Fruit fly (Drosophila melanogaster) whole organism, embryonic: ENCODE results near the gene CG14995.

Experiments
- CG1024 ChIP-seq: fragments of 200-800 bp; sonication (Bioruptor generic); IDR thresholded peaks from 2 replicates; pipeline ENCODE4 v1.3.6; 2022; ENCODE audit warnings: missing biosample characterization, missing genetic modification characterization
- CG10267 ChIP-seq: fragments of 200-800 bp; sonication (Bioruptor generic); optimal IDR thresholded peaks from 2 replicates; lab custom pipeline; 2018; ENCODE audit warnings: missing biosample characterization, mild to moderate bottlenecking, missing genetic modification characterization, moderate library complexity
- CG10321 ChIP-seq: fragments of 200-800 bp; sonication (Bioruptor generic); IDR thresholded peaks from 2 replicates; pipeline ENCODE4 v1.3.6; 2022; ENCODE audit warnings: missing biosample characterization, missing genetic modification characterization
- CG10462 ChIP-seq: fragments of 200-800 bp; sonication (Bioruptor generic); optimal IDR thresholded peaks from 2 replicates; lab custom pipeline; 2016; ENCODE audit warnings: missing biosample characterization, missing genetic modification characterization
- CG10959 ChIP-seq: fragments of 200-800 bp; sonication (Bioruptor generic); IDR thresholded peaks from 2 replicates; pipeline ENCODE4 v1.3.6; 2022; ENCODE audit warnings: missing biosample characterization, missing genetic modification characterization
- CG11504 ChIP-seq: fragments of 200-800 bp; sonication (Bioruptor generic); optimal IDR thresholded peaks from 3 replicates; lab custom pipeline; 2019; ENCODE audit warnings: missing biosample characterization, mild to moderate bottlenecking, missing genetic modification characterization, moderate library complexity
- CG11560 ChIP-seq: fragments of 200-800 bp; sonication (Bioruptor generic); IDR thresholded peaks from 3 replicates; pipeline ENCODE4 v1.3.6; 2022; ENCODE audit warnings: missing biosample characterization, missing genetic modification characterization
- CG12219 ChIP-seq: fragments of 200-800 bp; sonication (Bioruptor generic); optimal IDR thresholded peaks from 3 replicates; lab custom pipeline; 2018; ENCODE audit warnings: missing biosample characterization, mild to moderate bottlenecking, missing genetic modification characterization
- CG13296 ChIP-seq: fragments of 200-800 bp; sonication (Bioruptor generic); optimal IDR thresholded peaks from 3 replicates; lab custom pipeline; 2018; ENCODE audit warnings: missing biosample characterization, mild to moderate bottlenecking, missing genetic modification characterization
- CG1529 ChIP-seq: fragments of 200-800 bp; sonication (Bioruptor generic); optimal IDR thresholded peaks from 3 replicates; lab custom pipeline; 2018; ENCODE audit warnings: missing biosample characterization, missing genetic modification characterization
- CG16813 ChIP-seq: fragments of 200-800 bp; sonication (Bioruptor generic); IDR thresholded peaks from 3 replicates; pipeline ENCODE4 v1.3.6; 2022; ENCODE audit warnings: missing biosample characterization, missing genetic modification characterization; ENCODE audit not compliant: partially characterized antibody
- CG17361 ChIP-seq: fragments of 200-800 bp; sonication (Bioruptor generic); IDR thresholded peaks from 3 replicates; pipeline ENCODE4 v1.3.6; 2022; ENCODE audit warnings: missing biosample characterization, missing genetic modification characterization
- CG18599 ChIP-seq: fragments of 200-800 bp; sonication (Bioruptor generic); optimal IDR thresholded peaks from 3 replicates; lab custom pipeline; 2017; ENCODE audit warnings: missing biosample characterization, missing genetic modification characterization, mild to moderate bottlenecking, moderate library complexity, missing genetic modification reagents
- CG2120 ChIP-seq: fragments of 200-800 bp; sonication (Bioruptor generic); optimal IDR thresholded peaks from 3 replicates; lab custom pipeline; 2016; ENCODE audit warnings: missing biosample characterization, missing genetic modification characterization
- CG2129 ChIP-seq: fragments of 200-800 bp; sonication (Bioruptor generic); IDR thresholded peaks from 2 replicates; pipeline ENCODE4 v1.3.6; 2022; ENCODE audit warnings: missing biosample characterization, missing genetic modification characterization; ENCODE audit not compliant: partially characterized antibody
- CG3407 ChIP-seq: fragments of 200-800 bp; sonication (Bioruptor generic); optimal IDR thresholded peaks from 2 replicates; lab custom pipeline; 2018; ENCODE audit warnings: missing biosample characterization, mild to moderate bottlenecking, missing genetic modification characterization
- CG34422 ChIP-seq: fragments of 200-800 bp; sonication (Bioruptor generic); IDR thresholded peaks from 3 replicates; pipeline ENCODE4 v1.3.6; 2022; ENCODE audit warnings: missing biosample characterization, missing genetic modification characterization
- CG42726 ChIP-seq: fragments of 200-800 bp; sonication (Bioruptor generic); IDR thresholded peaks from 2 replicates; pipeline ENCODE4 v1.3.6; 2022; ENCODE audit warnings: missing biosample characterization, missing genetic modification characterization; ENCODE audit not compliant: partially characterized antibody
- CG4707 ChIP-seq: fragments of 200-800 bp; sonication (Bioruptor generic); optimal IDR thresholded peaks from 2 replicates; lab custom pipeline; 2018; ENCODE audit warnings: missing biosample characterization, mild to moderate bottlenecking, missing genetic modification characterization, moderate library complexity
- CG4730 ChIP-seq: fragments of 200-800 bp; sonication (Bioruptor generic); IDR thresholded peaks from 2 replicates; pipeline ENCODE4 v1.3.6; 2022; ENCODE audit warnings: missing biosample characterization, missing genetic modification characterization
- CG5245 ChIP-seq: fragments of 200-800 bp; sonication (Bioruptor generic); optimal IDR thresholded peaks from 3 replicates; lab custom pipeline; 2016; ENCODE audit warnings: missing biosample characterization, missing genetic modification characterization
- CG7839 ChIP-seq: fragments of 200-800 bp; sonication (Bioruptor generic); optimal IDR thresholded peaks from 3 replicates; lab custom pipeline; 2018; ENCODE audit warnings: missing biosample characterization, mild to moderate bottlenecking, missing genetic modification characterization, moderate library complexity
- CG8281 ChIP-seq: fragments of 200-800 bp; sonication (Bioruptor generic); optimal IDR thresholded peaks from 2 replicates; lab custom pipeline; 2018; ENCODE audit warnings: missing biosample characterization, mild to moderate bottlenecking, missing genetic modification characterization, moderate library complexity
- CrebB ChIP-seq: fragments of 200-800 bp; sonication (Bioruptor generic); optimal IDR thresholded peaks from 3 replicates; lab custom pipeline; 2018; ENCODE audit warnings: missing biosample characterization, mild to moderate bottlenecking, missing genetic modification characterization
- Dbx ChIP-seq: fragments of 200-800 bp; sonication (Bioruptor generic); IDR thresholded peaks from 3 replicates; pipeline ENCODE4 v1.3.6; 2022; ENCODE audit warnings: missing biosample characterization, missing genetic modification characterization
- Doc2 ChIP-seq: fragments of 200-800 bp; sonication (Bioruptor generic); IDR thresholded peaks from 2 replicates; pipeline ENCODE4 v1.3.6; 2022; ENCODE audit warnings: missing biosample characterization, missing genetic modification characterization
- HmgZ ChIP-seq: fragments of 200-800 bp; sonication (Bioruptor generic); optimal IDR thresholded peaks from 2 replicates; lab custom pipeline; 2018; ENCODE audit warnings: missing biosample characterization, mild to moderate bottlenecking, missing genetic modification characterization
- Optix ChIP-seq: fragments of 200-800 bp; sonication (Bioruptor generic); IDR thresholded peaks from 3 replicates; pipeline ENCODE4 v1.3.6; 2022; ENCODE audit warnings: missing biosample characterization, missing genetic modification characterization
- Rx ChIP-seq: fragments of 200-800 bp; sonication (Bioruptor generic); IDR thresholded peaks from 2 replicates; pipeline ENCODE4 v1.3.6; 2022; ENCODE audit warnings: missing biosample characterization, missing genetic modification characterization
- Scr ChIP-seq: fragments of 200-800 bp; sonication (Bioruptor generic); IDR thresholded peaks from 2 replicates; pipeline ENCODE4 v1.3.6; 2022; ENCODE audit warnings: missing biosample characterization, missing genetic modification characterization; ENCODE audit not compliant: partially characterized antibody
- Trl ChIP-seq, 3 experiments: fragments of >200 bp in 2 of 3; fragments of 200-800 bp in 1 of 3; sonication (Bioruptor generic) in 1 of 3; optimal IDR thresholded peaks; 2 replicates in 1 of 3; 3 replicates in 2 of 3; lab custom pipeline; 2016 to 2017; ENCODE audit warnings: missing biosample characterization in 1 of 3, missing genetic modification characterization in 1 of 3
- ash1 ChIP-seq: fragments of 200-800 bp; sonication (Bioruptor generic); optimal IDR thresholded peaks from 2 replicates; lab custom pipeline; 2018; ENCODE audit warnings: missing biosample characterization, mild to moderate bottlenecking, missing genetic modification characterization
- az2 ChIP-seq: fragments of 200-800 bp; sonication (Bioruptor generic); optimal IDR thresholded peaks from 3 replicates; lab custom pipeline; 2016; ENCODE audit warnings: missing biosample characterization, missing genetic modification characterization
- br ChIP-seq: fragments of >200 bp; optimal IDR thresholded peaks from 2 replicates; lab custom pipeline; 2017
- dimm ChIP-seq: fragments of 200-800 bp; sonication (Bioruptor generic); IDR thresholded peaks from 2 replicates; pipeline ENCODE4 v1.3.6; 2022; ENCODE audit warnings: missing biosample characterization, missing genetic modification characterization
- dmrt11E ChIP-seq: fragments of 200-800 bp; sonication (Bioruptor generic); optimal IDR thresholded peaks from 3 replicates; lab custom pipeline; 2018; ENCODE audit warnings: missing biosample characterization, mild to moderate bottlenecking, missing genetic modification characterization, moderate library complexity
- emc ChIP-seq: fragments of 200-800 bp; sonication (Bioruptor generic); optimal IDR thresholded peaks from 2 replicates; lab custom pipeline; 2016; ENCODE audit warnings: missing biosample characterization, missing genetic modification characterization
- esg ChIP-seq: fragments of 200-800 bp; sonication (Bioruptor generic); conservative IDR thresholded peaks from 2 replicates; pipeline ENCODE4 v1.3.6; 2022; ENCODE audit warnings: missing biosample characterization, missing genetic modification characterization
- fd3F ChIP-seq: fragments of 200-800 bp; sonication (Bioruptor generic); optimal IDR thresholded peaks from 2 replicates; lab custom pipeline; 2018; ENCODE audit warnings: missing biosample characterization, mild to moderate bottlenecking, missing genetic modification characterization, moderate library complexity
- hb ChIP-seq: fragments of 200-800 bp; sonication (Bioruptor generic); IDR thresholded peaks from 3 replicates; pipeline ENCODE4 v1.3.6; 2022; ENCODE audit warnings: missing biosample characterization, missing genetic modification characterization; ENCODE audit not compliant: partially characterized antibody
- kay ChIP-seq: fragments of 200-800 bp; sonication (Bioruptor generic); optimal IDR thresholded peaks from 2 replicates; lab custom pipeline; 2016; ENCODE audit warnings: missing biosample characterization, missing genetic modification characterization
- lab ChIP-seq: fragments of 200-800 bp; sonication (Bioruptor generic); optimal IDR thresholded peaks from 3 replicates; lab custom pipeline; 2017; ENCODE audit warnings: missing biosample characterization, missing genetic modification characterization, mild to moderate bottlenecking, moderate library complexity, missing genetic modification reagents
- mam ChIP-seq: fragments of 200-800 bp; sonication (Bioruptor generic); optimal IDR thresholded peaks from 3 replicates; lab custom pipeline; 2016; ENCODE audit warnings: missing biosample characterization, missing genetic modification characterization
- oc ChIP-seq: fragments of 200-800 bp; sonication (Bioruptor generic); optimal IDR thresholded peaks from 2 replicates; lab custom pipeline; 2018; ENCODE audit warnings: missing biosample characterization, mild to moderate bottlenecking, missing genetic modification characterization, moderate library complexity
- pb ChIP-seq: fragments of 200-800 bp; sonication (Bioruptor generic); optimal IDR thresholded peaks from 3 replicates; lab custom pipeline; 2016; ENCODE audit warnings: missing biosample characterization, missing genetic modification characterization
- sim ChIP-seq: fragments of 200-800 bp; sonication (Bioruptor generic); IDR thresholded peaks from 2 replicates; pipeline ENCODE4 v1.3.6; 2022; ENCODE audit warnings: missing biosample characterization, missing genetic modification characterization
- ttk ChIP-seq: fragments of 200-800 bp; sonication (Bioruptor generic); IDR thresholded peaks from 2 replicates; pipeline ENCODE4 v2.1.2; 2022; ENCODE audit warnings: missing biosample characterization, missing genetic modification characterization
- z ChIP-seq: fragments of 200-800 bp; sonication (Bioruptor generic); IDR thresholded peaks from 3 replicates; pipeline ENCODE4 v1.3.6; 2022; ENCODE audit warnings: missing biosample characterization, missing genetic modification characterization
- zfh2 ChIP-seq: fragments of 200-800 bp; sonication (Bioruptor generic); optimal IDR thresholded peaks from 2 replicates; lab custom pipeline; 2016; ENCODE audit warnings: missing biosample characterization, missing genetic modification characterization

CG14995 gene

DNA sequence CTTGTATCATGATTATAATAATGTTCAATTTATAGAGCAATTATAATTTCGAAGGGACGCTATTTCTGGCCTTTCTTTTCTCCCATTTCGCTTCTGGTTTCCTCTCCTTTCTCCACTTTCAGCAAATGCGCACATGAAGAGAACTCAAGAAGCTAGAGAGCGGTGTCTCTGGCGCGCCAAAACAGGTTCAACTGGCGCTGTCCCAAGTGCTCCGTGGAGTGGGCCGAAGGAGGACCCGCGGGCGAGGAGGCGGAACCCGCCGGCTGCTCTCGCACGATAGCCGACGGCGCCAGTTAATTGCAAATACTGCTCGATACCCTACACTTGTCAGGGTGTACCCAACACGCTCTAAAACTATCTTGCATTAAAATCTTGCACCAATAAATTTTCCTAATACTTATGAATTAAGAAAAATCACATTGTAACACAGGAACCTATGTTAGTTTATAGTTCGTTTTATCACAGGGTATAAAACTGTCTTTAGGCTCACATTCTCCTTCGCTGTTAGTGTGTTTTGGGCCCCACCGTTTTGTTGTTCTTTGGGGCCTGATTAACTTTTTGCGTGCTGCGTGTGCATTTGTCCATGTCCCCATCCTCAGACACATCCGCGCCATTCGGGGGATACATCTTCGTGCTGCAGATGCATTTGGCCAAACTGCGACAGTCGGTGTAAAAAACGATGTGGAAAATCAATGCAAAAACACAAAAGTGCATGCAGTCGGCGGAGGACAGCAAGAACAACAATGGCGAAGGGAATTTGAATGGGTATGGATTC is 32.6 kb downstream of the CG14995 start (continued):
- peak; percentile 88 for TF ChIP-seq pb (GFP tag; lab: Kevin White, UChicago)
- peak; percentile 86 for TF ChIP-seq dimm (GFP tag; lab: Robert Waterston, UW)
- no peak for TF ChIP-seq kay (GFP tag; lab: Kevin White, UChicago)
- peak; percentile 87 for TF ChIP-seq CG7839 (tag; lab: Kevin White, UChicago)
- no peak for TF ChIP-seq z (GFP tag; lab: Robert Waterston, UW)
- no peak for TF ChIP-seq CG16813 (GFP tag; lab: Robert Waterston, UW)
- peak; percentile 90 for TF ChIP-seq CG18599 (GFP tag; lab: Kevin White, UChicago)
- TF ChIP-seq CG2129 (GFP tag; lab: Robert Waterston, UW) = no peak
- TF ChIP-seq Doc2 (GFP tag; lab: Robert Waterston, UW) = peak; percentile 60; the same call in 1 of the 2 replicates
- peak; percentile 39 for TF ChIP-seq dmrt11E (tag; lab: Kevin White, UChicago)
- TF ChIP-seq fd3F (GFP tag; lab: Kevin White, UChicago) = peak; percentile 90
- peak; percentile 86 for TF ChIP-seq Rx (GFP tag; lab: Robert Waterston, UW)
- peak; percentile 94 for TF ChIP-seq lab (GFP tag; lab: Kevin White, UChicago)
- no peak for TF ChIP-seq ash1 (GFP tag; lab: Kevin White, UChicago)
- peak; percentile 72; the same call in 1 of the 2 replicates for TF ChIP-seq sim
- TF ChIP-seq CG10267 = peak; percentile 45
- peak; percentile 82 for TF ChIP-seq CG11560 (tag; lab: Robert Waterston, UW)
- peak; percentile 75 for TF ChIP-seq CG17361
- TF ChIP-seq Trl (optimal IDR thresholded peaks at IDR 0.05; lab: Kevin White, UChicago) = peak in 1 of 2 experiments; percentile 9
- TF ChIP-seq Trl (GFP tag; optimal IDR thresholded peaks at IDR 0.05; lab: Kevin White, UChicago) = peak; percentile 71
- TF ChIP-seq Optix (GFP tag; lab: Robert Waterston, UW) = peak; percentile 90
- TF ChIP-seq CG11504 (tag; lab: Kevin White, UChicago) = peak; percentile 86
- peak; percentile 71 for TF ChIP-seq CG5245 (GFP tag; lab: Kevin White, UChicago)
- TF ChIP-seq CG2120 (GFP tag; lab: Kevin White, UChicago) = peak; percentile 95
- peak; percentile 73 for TF ChIP-seq CG10959 (GFP tag; lab: Robert Waterston, UW)
- no peak for TF ChIP-seq CG42726 (GFP tag; lab: Robert Waterston, UW)
- peak; percentile 85 for TF ChIP-seq az2 (GFP tag; lab: Kevin White, UChicago)
- peak; percentile 91 for TF ChIP-seq ttk (GFP tag; lab: Robert Waterston, UW)
- TF ChIP-seq emc (GFP tag; lab: Kevin White, UChicago) = peak; percentile 84
- peak; percentile 79 for TF ChIP-seq CG13296
- TF ChIP-seq CG8281 (tag; lab: Kevin White, UChicago) = peak; percentile 62
- peak; percentile 92 for TF ChIP-seq esg (GFP tag; lab: Robert Waterston, UW)
- TF ChIP-seq CG34422 (GFP tag; lab: Robert Waterston, UW) = peak; percentile 88
- no peak for TF ChIP-seq hb (GFP tag; lab: Robert Waterston, UW)
- peak; percentile 84 for TF ChIP-seq CG1024
- TF ChIP-seq mam (GFP tag; lab: Kevin White, UChicago) = peak; percentile 85
- peak; percentile 90 for TF ChIP-seq oc (tag; lab: Kevin White, UChicago)
- TF ChIP-seq CG4730 (GFP tag; lab: Robert Waterston, UW) = peak; percentile 90
- TF ChIP-seq CG12219 (GFP tag; lab: Kevin White, UChicago) = peak; percentile 88
- TF ChIP-seq HmgZ (tag; lab: Kevin White, UChicago) = peak; percentile 89
- no peak for TF ChIP-seq br (lab: Kevin White, UChicago)
- TF ChIP-seq Dbx = peak; percentile 94
- peak; percentile 36 for TF ChIP-seq CG10462 (GFP tag; lab: Kevin White, UChicago)
- peak; percentile 79 for TF ChIP-seq CrebB (tag; lab: Kevin White, UChicago)
- peak; percentile 94 for TF ChIP-seq zfh2
- TF ChIP-seq Scr (GFP tag; lab: Robert Waterston, UW) = no peak
- TF ChIP-seq CG10321 = peak; percentile 77
- peak; percentile 62 for TF ChIP-seq CG3407
- TF ChIP-seq CG1529 = peak; percentile 68
- TF ChIP-seq CG4707 = peak; percentile 72
